Worm (Caenorhabditis elegans) whole organism, midembryonic: ENCODE results near the gene pef-1.

Experiments
- T22C8.4 ChIP-seq: fragments of 200-800 bp; sonication (Bioruptor generic); IDR thresholded peaks from 2 replicates; pipeline ENCODE4 v1.3.6; 2022; ENCODE audit warnings: missing genetic modification characterization, missing compliant biosample characterization
- cog-1 ChIP-seq: sonication (generic microtip); optimal IDR thresholded peaks from 2 replicates; lab custom pipeline; 2016; ENCODE audit warnings: missing genetic modification characterization, missing compliant biosample characterization
- flt-1 ChIP-seq: fragments of 200-800 bp; sonication (Bioruptor generic); IDR thresholded peaks from 2 replicates; pipeline ENCODE4 v1.3.6; 2022; ENCODE audit warnings: missing genetic modification characterization, missing compliant biosample characterization
- klf-2 ChIP-seq: fragments of 200-800 bp; sonication (Bioruptor generic); conservative IDR thresholded peaks from 2 replicates; pipeline ENCODE4 v1.3.6; 2022; ENCODE audit warnings: missing genetic modification reagents, missing genetic modification characterization, missing compliant biosample characterization
- med-1 ChIP-seq: sonication (generic microtip); optimal IDR thresholded peaks from 2 replicates; lab custom pipeline; 2017; ENCODE audit warnings: missing genetic modification characterization, mild to moderate bottlenecking, missing compliant biosample characterization, antibody characterized with exemption, missing genetic modification reagents; ENCODE audit not compliant: insufficient read depth
- ref-1 ChIP-seq: fragments of 200-800 bp; sonication (Bioruptor generic); conservative IDR thresholded peaks from 2 replicates; pipeline ENCODE4 v1.3.6; 2022; ENCODE audit warnings: missing genetic modification reagents, missing genetic modification characterization, missing compliant biosample characterization
- tab-1 ChIP-seq: fragments of 200-800 bp; sonication (Bioruptor generic); IDR thresholded peaks from 2 replicates; pipeline ENCODE4 v1.3.6; 2022; ENCODE audit warnings: missing genetic modification characterization, missing compliant biosample characterization
- ztf-23 ChIP-seq: fragments of 200-800 bp; sonication (Bioruptor generic); IDR thresholded peaks from 2 replicates; pipeline ENCODE4 v1.3.6; 2022; ENCODE audit warnings: missing genetic modification reagents, missing genetic modification characterization, missing compliant biosample characterization
- ztf-29 ChIP-seq: fragments of 200-800 bp; sonication (Bioruptor generic); IDR thresholded peaks from 2 replicates; pipeline ENCODE4 v1.3.6; 2022; ENCODE audit warnings: missing genetic modification reagents, missing genetic modification characterization, missing compliant biosample characterization

pef-1 gene

DNA sequence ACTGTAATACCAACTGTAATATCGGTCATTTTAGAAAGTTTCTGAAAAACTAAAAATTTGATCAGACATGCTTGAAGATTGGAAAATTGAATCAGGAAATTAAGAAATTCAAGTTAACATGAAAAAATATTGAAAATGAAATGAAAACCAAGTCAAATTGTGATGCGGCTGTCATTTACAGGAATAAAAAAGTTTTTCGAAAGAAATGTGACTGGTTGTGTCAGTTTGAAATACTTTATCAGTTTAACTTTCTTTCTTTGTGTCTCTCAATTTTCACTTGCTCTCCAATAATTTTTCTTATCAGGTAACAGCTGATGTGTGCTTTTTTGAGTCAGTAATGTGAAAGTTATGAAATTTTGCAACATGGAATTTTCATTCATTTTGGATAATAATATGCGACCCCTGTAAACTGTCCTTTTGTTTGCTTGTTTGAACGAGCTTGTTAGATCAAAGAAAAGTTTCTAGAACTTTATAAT, 20.2 kb upstream of the pef-1 start, which contains the start of gene fbxa-60:
Gene fbxa-60, minus strand, starts transcription at position 51 of the 476 bp plus-strand sequence.
- TF ChIP-seq flt-1 = no peak
- TF ChIP-seq ztf-23 (GFP tag; lab: Robert Waterston, UW) = no peak
- TF ChIP-seq tab-1 (GFP tag; lab: Robert Waterston, UW) = no peak
- TF ChIP-seq med-1 (GFP tag; lab: Kevin White, UChicago) = no peak
- no peak for TF ChIP-seq ref-1 (GFP tag; lab: Robert Waterston, UW)
- no peak for TF ChIP-seq ztf-29
- TF ChIP-seq T22C8.4 (GFP tag; lab: Robert Waterston, UW) = no peak
- no peak for TF ChIP-seq cog-1 (tag; lab: Kevin White, UChicago)
- TF ChIP-seq klf-2 = no peak

DNA sequence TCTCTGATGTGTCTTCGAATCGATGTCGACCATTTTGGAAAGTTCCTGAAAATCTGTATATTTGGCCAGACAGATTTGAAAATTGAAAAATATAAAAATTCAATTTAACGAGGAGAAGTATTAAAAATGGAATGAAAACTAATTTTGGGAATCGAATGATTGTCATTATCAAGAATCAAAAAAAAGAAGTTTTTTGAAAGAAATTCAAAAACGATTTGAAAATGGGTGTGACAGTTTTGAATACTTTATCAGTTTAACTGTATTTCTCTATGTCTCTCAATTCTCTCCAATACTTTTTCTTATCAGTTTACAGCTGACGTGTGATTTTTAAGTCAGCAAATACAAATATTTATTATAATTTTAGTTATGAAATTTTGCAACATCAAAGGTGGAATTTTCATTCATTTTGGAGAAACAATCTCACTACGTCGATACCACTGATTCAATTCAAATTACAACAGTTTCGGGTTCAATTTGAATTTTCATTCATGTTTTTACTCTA, 17.4 kb upstream of the pef-1 start, which contains the start of gene fbxa-59:
Gene fbxa-59, minus strand, starts transcription at position 51 of the 502 bp plus-strand sequence.
- TF ChIP-seq T22C8.4 (GFP tag; lab: Robert Waterston, UW) = no peak
- TF ChIP-seq klf-2 = no peak
- no peak for TF ChIP-seq ztf-23 (GFP tag; lab: Robert Waterston, UW)
- no peak for TF ChIP-seq flt-1
- no peak for TF ChIP-seq ref-1 (GFP tag; lab: Robert Waterston, UW)
- TF ChIP-seq cog-1 (tag; lab: Kevin White, UChicago) = no peak
- no peak for TF ChIP-seq ztf-29
- no peak for TF ChIP-seq med-1 (GFP tag; lab: Kevin White, UChicago)
- TF ChIP-seq tab-1 (GFP tag; lab: Robert Waterston, UW) = no peak

DNA sequence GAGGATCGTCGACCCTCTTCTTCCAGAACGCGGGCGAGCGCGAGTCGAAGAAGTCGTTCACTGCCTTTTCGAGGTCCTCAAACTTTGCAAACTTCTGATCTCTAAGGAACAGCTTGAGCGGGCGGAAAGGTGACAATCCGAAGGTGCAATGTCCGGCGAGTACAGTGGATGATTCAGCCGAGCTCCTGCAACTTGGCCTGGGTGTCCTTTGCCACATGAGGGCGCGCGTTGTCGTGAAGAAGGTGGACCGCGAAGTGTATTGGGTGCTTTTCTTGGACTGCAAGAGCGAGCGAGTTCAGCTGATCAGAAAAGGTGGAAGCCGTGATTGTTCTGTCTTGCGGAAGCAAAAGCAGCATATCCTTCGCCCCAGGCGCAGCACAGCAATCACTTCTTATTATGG, 15.8 kb upstream of the pef-1 start:
- no peak for TF ChIP-seq klf-2
- no peak for TF ChIP-seq ztf-23 (GFP tag; lab: Robert Waterston, UW)
- no peak for TF ChIP-seq ref-1 (GFP tag; lab: Robert Waterston, UW)
- TF ChIP-seq tab-1 (GFP tag; lab: Robert Waterston, UW) = no peak
- TF ChIP-seq ztf-29 = no peak
- no peak for TF ChIP-seq T22C8.4 (GFP tag; lab: Robert Waterston, UW)
- no peak for TF ChIP-seq flt-1
- TF ChIP-seq med-1 (GFP tag; lab: Kevin White, UChicago) = no peak
- no peak for TF ChIP-seq cog-1 (tag; lab: Kevin White, UChicago)

- no peak for TF ChIP-seq tab-1 (GFP tag; lab: Robert Waterston, UW)
- TF ChIP-seq med-1 (GFP tag; lab: Kevin White, UChicago) = no peak
- no peak for TF ChIP-seq klf-2
- no peak for TF ChIP-seq ztf-23 (GFP tag; lab: Robert Waterston, UW)
- no peak for TF ChIP-seq T22C8.4 (GFP tag; lab: Robert Waterston, UW)
- TF ChIP-seq flt-1 = no peak
Measured at ce11 chrIII:938569-938968, 12.5 kb upstream of the pef-1 start, which contains the start of gene fbxa-22. fbxa-22 (plus strand) TSS chrIII:938869.

- TF ChIP-seq ztf-29 (no peak), ztf-23 (GFP tag; lab: Robert Waterston, UW) (no peak), tab-1 (GFP tag; lab: Robert Waterston, UW) (no peak), T22C8.4 (GFP tag; lab: Robert Waterston, UW) (no peak), cog-1 (tag; lab: Kevin White, UChicago) (no peak), klf-2 (no peak), med-1 (GFP tag; lab: Kevin White, UChicago) (no peak), flt-1 (no peak), ref-1 (GFP tag; lab: Robert Waterston, UW) (no peak)
Measured at ce11 chrIII:937961-938360, 11.8 kb upstream of the pef-1 start, which contains the start of gene fbxa-56. fbxa-56 (minus strand) TSS chrIII:938061.

ce11 chrIII:936037-936507, 10.0 kb upstream of the pef-1 start, which contains the start of gene fbxa-55:
fbxa-55 (minus strand) TSS chrIII:936087.
- TF ChIP-seq ztf-23 (GFP tag; lab: Robert Waterston, UW) (no peak), ref-1 (GFP tag; lab: Robert Waterston, UW) (no peak), tab-1 (GFP tag; lab: Robert Waterston, UW) (no peak), T22C8.4 (GFP tag; lab: Robert Waterston, UW) (no peak), klf-2 (no peak)

ce11 chrIII:931405-931804, 5.3 kb upstream of the pef-1 start:
- TF ChIP-seq cog-1 (tag; lab: Kevin White, UChicago) = peak; percentile 33

ce11 chrIII:919322-919721, 6.8 kb downstream of the pef-1 start, which contains the start of gene F23H11.7:
F23H11.7 (minus strand) TSS chrIII:919422.
- TF ChIP-seq klf-2 (no peak), flt-1 (no peak), ztf-23 (GFP tag; lab: Robert Waterston, UW) (no peak), tab-1 (GFP tag; lab: Robert Waterston, UW) (no peak)

- TF ChIP-seq ref-1 (GFP tag; lab: Robert Waterston, UW) = no peak
- no peak for TF ChIP-seq klf-2
Measured at ce11 chrIII:916897-917296, 9.2 kb downstream of the pef-1 start, which contains the start of gene idpp-13. idpp-13 (minus strand) TSS chrIII:916997.

- TF ChIP-seq med-1 (GFP tag; lab: Kevin White, UChicago) (no peak), ref-1 (GFP tag; lab: Robert Waterston, UW) (no peak), cog-1 (tag; lab: Kevin White, UChicago) (no peak), T22C8.4 (GFP tag; lab: Robert Waterston, UW) (no peak), tab-1 (GFP tag; lab: Robert Waterston, UW) (no peak), ztf-23 (GFP tag; lab: Robert Waterston, UW) (no peak)
Measured at ce11 chrIII:910540-911311, 15.4 kb downstream of the pef-1 start, which contains the start of the genes F23H11.5 and bra-2. F23H11.5 (minus strand) TSS chrIII:910590. bra-2 (plus strand) TSS chrIII:911261.
